Fruit fly (Drosophila melanogaster) whole organism, prepupa: Measurements from ENCODE around the gene NK7.1.

Experiments
- Blimp-1 ChIP-seq: fragments of 200-800 bp; sonication (Bioruptor generic); optimal IDR thresholded peaks from 3 replicates; lab custom pipeline; 2017; ENCODE audit warnings: missing biosample characterization, missing genetic modification characterization, mild to moderate bottlenecking, moderate library complexity, missing genetic modification reagents
- CG10631 ChIP-seq: fragments of 200-800 bp; sonication (Bioruptor generic); optimal IDR thresholded peaks from 2 replicates; lab custom pipeline; 2016; ENCODE audit warnings: missing biosample characterization, missing genetic modification characterization
- CG10669 ChIP-seq: fragments of 200-800 bp; sonication (Bioruptor generic); optimal IDR thresholded peaks from 3 replicates; lab custom pipeline; 2018; ENCODE audit warnings: missing biosample characterization, mild to moderate bottlenecking, missing genetic modification characterization, moderate library complexity
- CG11294 ChIP-seq: fragments of 200-800 bp; sonication (Bioruptor generic); IDR thresholded peaks from 2 replicates; pipeline ENCODE4 v1.3.6; 2022; ENCODE audit warnings: missing biosample characterization, missing genetic modification characterization
- CG11762 ChIP-seq: fragments of 200-800 bp; sonication (Bioruptor generic); optimal IDR thresholded peaks from 3 replicates; lab custom pipeline; 2016; ENCODE audit warnings: missing biosample characterization, missing genetic modification characterization; ENCODE audit not compliant: insufficient read depth
- CG11902 ChIP-seq: fragments of 200-800 bp; sonication (Bioruptor generic); optimal IDR thresholded peaks from 3 replicates; lab custom pipeline; 2016; ENCODE audit warnings: missing biosample characterization, missing genetic modification characterization
- CG15336 ChIP-seq: fragments of 200-800 bp; sonication (Bioruptor generic); IDR thresholded peaks from 2 replicates; pipeline ENCODE4 v1.3.6; 2022; ENCODE audit warnings: missing biosample characterization, missing genetic modification characterization
- CG1621 ChIP-seq: fragments of 200-800 bp; sonication (Bioruptor generic); optimal IDR thresholded peaks from 3 replicates; lab custom pipeline; 2018; ENCODE audit warnings: missing biosample characterization, mild to moderate bottlenecking, missing genetic modification characterization
- CG31627 ChIP-seq: fragments of 200-800 bp; sonication (Bioruptor generic); optimal IDR thresholded peaks from 3 replicates; lab custom pipeline; 2016; ENCODE audit warnings: missing biosample characterization, missing genetic modification characterization
- CG32006 ChIP-seq: fragments of 200-800 bp; sonication (Bioruptor generic); optimal IDR thresholded peaks from 3 replicates; lab custom pipeline; 2017; ENCODE audit warnings: missing biosample characterization, mild to moderate bottlenecking, missing genetic modification characterization
- CG34406 ChIP-seq: fragments of 200-800 bp; sonication (Bioruptor generic); optimal IDR thresholded peaks from 3 replicates; lab custom pipeline; 2016; ENCODE audit warnings: missing biosample characterization, missing genetic modification characterization
- CG4318 ChIP-seq: fragments of 200-800 bp; sonication (Bioruptor generic); optimal IDR thresholded peaks from 3 replicates; lab custom pipeline; 2017; ENCODE audit warnings: missing biosample characterization, mild to moderate bottlenecking, missing genetic modification characterization
- CG6163 ChIP-seq: fragments of 200-800 bp; sonication (Bioruptor generic); IDR thresholded peaks from 3 replicates; pipeline ENCODE4 v1.3.6; 2022; ENCODE audit warnings: missing biosample characterization, missing genetic modification characterization
- CG6276 ChIP-seq: fragments of 200-800 bp; sonication (Bioruptor generic); optimal IDR thresholded peaks from 2 replicates; lab custom pipeline; 2017; ENCODE audit warnings: missing biosample characterization, mild to moderate bottlenecking, missing genetic modification characterization
- CG6792 ChIP-seq: fragments of 200-800 bp; sonication (Bioruptor generic); optimal IDR thresholded peaks from 3 replicates; lab custom pipeline; 2016; ENCODE audit warnings: missing biosample characterization, missing genetic modification characterization
- CG6808 ChIP-seq: fragments of 200-800 bp; sonication (Bioruptor generic); optimal IDR thresholded peaks from 3 replicates; lab custom pipeline; 2017; ENCODE audit warnings: missing biosample characterization, missing genetic modification characterization, mild to moderate bottlenecking, moderate library complexity, missing genetic modification reagents
- CG6854 ChIP-seq: fragments of 200-800 bp; sonication (Bioruptor generic); optimal IDR thresholded peaks from 2 replicates; lab custom pipeline; 2017; ENCODE audit warnings: missing biosample characterization, mild to moderate bottlenecking, missing genetic modification characterization
- CG7368 ChIP-seq: fragments of 200-800 bp; sonication (Bioruptor generic); optimal IDR thresholded peaks from 3 replicates; lab custom pipeline; 2016; ENCODE audit warnings: missing biosample characterization, missing genetic modification characterization
- CG8632 ChIP-seq: fragments of 200-800 bp; sonication (Bioruptor generic); optimal IDR thresholded peaks from 3 replicates; lab custom pipeline; 2016; ENCODE audit warnings: missing biosample characterization, missing genetic modification characterization
- Eip75B ChIP-seq: fragments of 200-800 bp; sonication (Bioruptor generic); optimal IDR thresholded peaks from 3 replicates; lab custom pipeline; 2016; ENCODE audit warnings: missing biosample characterization, missing genetic modification characterization
- Eip78C ChIP-seq: fragments of 200-800 bp; sonication (Bioruptor generic); peaks from one replicate; lab custom pipeline; 2016; ENCODE audit warnings: missing biosample characterization, missing genetic modification characterization
- Eip93F ChIP-seq: fragments of 200-800 bp; sonication (Bioruptor generic); optimal IDR thresholded peaks from 2 replicates; lab custom pipeline; 2016; ENCODE audit warnings: missing biosample characterization, mild to moderate bottlenecking, missing genetic modification characterization
- Ets21C ChIP-seq: fragments of 200-800 bp; sonication (Bioruptor generic); optimal IDR thresholded peaks from 3 replicates; lab custom pipeline; 2016; ENCODE audit warnings: missing biosample characterization, missing genetic modification characterization
- Ets96B ChIP-seq: fragments of 200-800 bp; optimal IDR thresholded peaks from 2 replicates; lab custom pipeline; 2019; ENCODE audit warnings: missing biosample characterization, mild to moderate bottlenecking, missing genetic modification characterization, moderate library complexity
- Gug ChIP-seq: fragments of 200-800 bp; sonication (Bioruptor generic); IDR thresholded peaks from 2 replicates; pipeline ENCODE4 v1.3.6; 2022; ENCODE audit warnings: missing biosample characterization, missing genetic modification characterization
- Hr39 ChIP-seq: fragments of 200-800 bp; sonication (Bioruptor generic); optimal IDR thresholded peaks from 2 replicates; lab custom pipeline; 2016; ENCODE audit warnings: missing biosample characterization, missing genetic modification characterization
- Hr4 ChIP-seq: fragments of 200-800 bp; sonication (Bioruptor generic); optimal IDR thresholded peaks from 3 replicates; lab custom pipeline; 2016; ENCODE audit warnings: missing biosample characterization, missing genetic modification characterization
- Met ChIP-seq: fragments of 200-800 bp; sonication (Bioruptor generic); optimal IDR thresholded peaks from 3 replicates; lab custom pipeline; 2016; ENCODE audit warnings: missing biosample characterization, missing genetic modification characterization
- OdsH ChIP-seq: fragments of 200-800 bp; sonication (Bioruptor generic); optimal IDR thresholded peaks from 3 replicates; lab custom pipeline; 2016; ENCODE audit warnings: missing biosample characterization, missing genetic modification characterization
- Smox ChIP-seq: fragments of 200-800 bp; sonication (Bioruptor generic); optimal IDR thresholded peaks from 3 replicates; lab custom pipeline; 2016; ENCODE audit warnings: missing biosample characterization, missing genetic modification characterization
- Sox14 ChIP-seq: fragments of 200-800 bp; sonication (Bioruptor generic); optimal IDR thresholded peaks from 3 replicates; lab custom pipeline; 2016; ENCODE audit warnings: missing biosample characterization, missing genetic modification characterization
- acj6 ChIP-seq: fragments of 200-800 bp; sonication (Bioruptor generic); optimal IDR thresholded peaks from 3 replicates; lab custom pipeline; 2016; ENCODE audit warnings: missing biosample characterization, missing genetic modification characterization
- cyc ChIP-seq: fragments of 200-800 bp; sonication (Bioruptor generic); optimal IDR thresholded peaks from 3 replicates; lab custom pipeline; 2016; ENCODE audit warnings: missing biosample characterization, missing genetic modification characterization
- dac ChIP-seq: fragments of 200-800 bp; sonication (Bioruptor generic); optimal IDR thresholded peaks from 2 replicates; lab custom pipeline; 2017; ENCODE audit warnings: missing biosample characterization, mild to moderate bottlenecking, missing genetic modification characterization
- dsx ChIP-seq: fragments of 200-800 bp; optimal IDR thresholded peaks from 3 replicates; lab custom pipeline; 2019; ENCODE audit warnings: missing biosample characterization, mild to moderate bottlenecking, missing genetic modification characterization, moderate library complexity; ENCODE audit not compliant: poor library complexity, severe bottlenecking
- eg ChIP-seq: fragments of 200-800 bp; sonication (Bioruptor generic); IDR thresholded peaks from 3 replicates; pipeline ENCODE4 v1.3.6; 2022; ENCODE audit warnings: missing biosample characterization, missing genetic modification characterization
- esn ChIP-seq: fragments of 200-800 bp; sonication (Bioruptor generic); optimal IDR thresholded peaks from 2 replicates; lab custom pipeline; 2016; ENCODE audit warnings: missing biosample characterization, mild to moderate bottlenecking, missing genetic modification characterization, moderate library complexity
- fd59A ChIP-seq: fragments of 200-800 bp; sonication (Bioruptor generic); optimal IDR thresholded peaks from 2 replicates; lab custom pipeline; 2017; ENCODE audit warnings: missing biosample characterization, mild to moderate bottlenecking, missing genetic modification characterization, missing genetic modification reagents
- fd85E ChIP-seq: fragments of 200-800 bp; sonication (Bioruptor generic); optimal IDR thresholded peaks from 3 replicates; lab custom pipeline; 2016; ENCODE audit warnings: missing biosample characterization, missing genetic modification characterization
- fkh ChIP-seq: fragments of 200-800 bp; sonication (Bioruptor generic); optimal IDR thresholded peaks from 3 replicates; lab custom pipeline; 2017; ENCODE audit warnings: missing biosample characterization, mild to moderate bottlenecking, missing genetic modification characterization, moderate library complexity
- lz ChIP-seq: fragments of 200-800 bp; sonication (Bioruptor generic); optimal IDR thresholded peaks from 3 replicates; lab custom pipeline; 2016; ENCODE audit warnings: missing biosample characterization, missing genetic modification characterization
- net ChIP-seq: fragments of 200-800 bp; sonication (Bioruptor generic); optimal IDR thresholded peaks from 3 replicates; lab custom pipeline; 2016; ENCODE audit warnings: missing biosample characterization, missing genetic modification characterization
- pdm3 ChIP-seq: fragments of 200-800 bp; sonication (Bioruptor generic); optimal IDR thresholded peaks from 3 replicates; lab custom pipeline; 2016; ENCODE audit warnings: missing biosample characterization, missing genetic modification characterization
- salr ChIP-seq, 2 experiments: fragments of 200-800 bp; sonication (Bioruptor generic); optimal IDR thresholded peaks; 3 replicates each; lab custom pipeline; 2016 to 2018; ENCODE audit warnings: missing biosample characterization in 2 of 2, missing genetic modification characterization in 2 of 2, mild to moderate bottlenecking in 1 of 2
- spab ChIP-seq: fragments of 200-800 bp; sonication (Bioruptor generic); optimal IDR thresholded peaks from 2 replicates; lab custom pipeline; 2017; ENCODE audit warnings: missing biosample characterization, mild to moderate bottlenecking, missing genetic modification characterization, missing genetic modification reagents
- ss ChIP-seq, 2 experiments: fragments of 200-800 bp; sonication (Bioruptor generic); optimal IDR thresholded peaks; 2 replicates in 1 of 2; 3 replicates in 1 of 2; lab custom pipeline; 2017 to 2018; ENCODE audit warnings: mild to moderate bottlenecking in 2 of 2, missing biosample characterization in 2 of 2, missing genetic modification characterization in 2 of 2, moderate library complexity in 1 of 2
- topi ChIP-seq: fragments of 200-800 bp; sonication (Bioruptor generic); optimal IDR thresholded peaks from 3 replicates; lab custom pipeline; 2016; ENCODE audit warnings: missing biosample characterization, missing genetic modification characterization
- vri ChIP-seq: fragments of 200-800 bp; sonication (Bioruptor generic); optimal IDR thresholded peaks from 3 replicates; lab custom pipeline; 2016; ENCODE audit warnings: missing biosample characterization, mild to moderate bottlenecking, missing genetic modification characterization

The NK7.1 gene

dm6 chr3R:14372815-14373191 lies at the start of gene NK7.1:
Gene NK7.1, minus strand, starts transcription at chr3R:14372951.
- no peak for TF ChIP-seq CG32006 (GFP tag; lab: Kevin White, UChicago)
- TF ChIP-seq Smox, result no peak
- no peak for TF ChIP-seq Eip75B (GFP tag; lab: Kevin White, UChicago)
- TF ChIP-seq dsx (GFP tag; lab: Kevin White, UChicago), result no peak
- TF ChIP-seq vri (GFP tag; lab: Kevin White, UChicago), result no peak
- TF ChIP-seq OdsH (GFP tag; lab: Kevin White, UChicago), result no peak
- TF ChIP-seq Hr39 (GFP tag; lab: Kevin White, UChicago), result no peak
- TF ChIP-seq CG11902 (GFP tag; lab: Kevin White, UChicago), result no peak
- TF ChIP-seq CG4318, result no peak
- no peak for TF ChIP-seq CG34406 (GFP tag; lab: Kevin White, UChicago)
- TF ChIP-seq pdm3 (GFP tag; lab: Kevin White, UChicago), result no peak
- no peak for TF ChIP-seq Gug (GFP tag; lab: Robert Waterston, UW)

- TF ChIP-seq CG4318 (no peak), CG11902 (GFP tag; lab: Kevin White, UChicago) (no peak), CG11294 (GFP tag; lab: Robert Waterston, UW) (no peak), eg (GFP tag; lab: Robert Waterston, UW) (no peak), salr (GFP tag; optimal IDR thresholded peaks at IDR 0.05; lab: Kevin White, UChicago) (no peak), Hr4 (GFP tag; lab: Kevin White, UChicago) (no peak), CG32006 (GFP tag; lab: Kevin White, UChicago) (peak; percentile 15), CG6854 (GFP tag; lab: Kevin White, UChicago) (no peak), Eip75B (GFP tag; lab: Kevin White, UChicago) (peak; percentile 13), Eip78C (GFP tag; lab: Kevin White, UChicago) (peak; percentile 84), CG10669 (GFP tag; lab: Kevin White, UChicago) (peak; percentile 61), Blimp-1 (GFP tag; lab: Kevin White, UChicago) (no peak), CG11762 (GFP tag; lab: Kevin White, UChicago) (no peak), CG34406 (GFP tag; lab: Kevin White, UChicago) (peak; percentile 44), CG1621 (tag; lab: Kevin White, UChicago) (peak; percentile 3), OdsH (GFP tag; lab: Kevin White, UChicago) (peak; percentile 29), CG15336 (GFP tag; lab: Robert Waterston, UW) (no peak), Ets96B (peak; percentile 66), dac (GFP tag; lab: Kevin White, UChicago) (no peak), ss (GFP tag; optimal IDR thresholded peaks at IDR 0.05; lab: Kevin White, UChicago) (peak in 1 of 2 experiments; percentile 77), fkh (GFP tag; lab: Kevin White, UChicago) (no peak), CG6808 (GFP tag; lab: Kevin White, UChicago) (peak; percentile 46), esn (GFP tag; lab: Kevin White, UChicago) (no peak), Hr39 (GFP tag; lab: Kevin White, UChicago) (no peak), pdm3 (GFP tag; lab: Kevin White, UChicago) (no peak), fd85E (GFP tag; lab: Kevin White, UChicago) (no peak), acj6 (GFP tag; lab: Kevin White, UChicago) (peak; percentile 25), Eip93F (GFP tag; lab: Kevin White, UChicago) (no peak), CG8632 (GFP tag; lab: Kevin White, UChicago) (peak; percentile 65), CG10631 (GFP tag; lab: Kevin White, UChicago) (peak; percentile 68), CG6163 (peak; percentile 70), Met (GFP tag; lab: Kevin White, UChicago) (no peak), topi (no peak), CG6792 (peak; percentile 23), fd59A (peak; percentile 35), cyc (GFP tag; lab: Kevin White, UChicago) (no peak), Sox14 (no peak), Gug (GFP tag; lab: Robert Waterston, UW) (no peak), lz (GFP tag; lab: Kevin White, UChicago) (no peak), CG6276 (GFP tag; lab: Kevin White, UChicago) (no peak), net (GFP tag; lab: Kevin White, UChicago) (no peak), CG31627 (GFP tag; lab: Kevin White, UChicago) (no peak), dsx (GFP tag; lab: Kevin White, UChicago) (peak; percentile 64), CG7368 (GFP tag; lab: Kevin White, UChicago) (peak; percentile 22), Smox (no peak), spab (GFP tag; lab: Kevin White, UChicago) (peak; percentile 62), Ets21C (GFP tag; lab: Kevin White, UChicago) (no peak)
These were observed 49.1 kb upstream of the NK7.1 start for dm6 chr3R:14421818-14422217.
